Fruit fly (Drosophila melanogaster) whole organism, adult: ENCODE results near the gene CG18628.

Experiments
- CG11617 ChIP-seq: fragments of 200-800 bp; sonication (Bioruptor generic); optimal IDR thresholded peaks from 2 replicates; lab custom pipeline; 2017; ENCODE audit warnings: mild to moderate bottlenecking, missing biosample characterization, missing genetic modification reagents, missing genetic modification characterization
- CG12768 ChIP-seq: fragments of 200-800 bp; sonication (Bioruptor generic); optimal IDR thresholded peaks from 2 replicates; lab custom pipeline; 2017; ENCODE audit warnings: missing biosample characterization, missing genetic modification characterization, mild to moderate bottlenecking, moderate library complexity, missing genetic modification reagents
- CG14711 ChIP-seq: fragments of 200-800 bp; sonication (Bioruptor generic); optimal IDR thresholded peaks from 2 replicates; lab custom pipeline; 2018; ENCODE audit warnings: missing biosample characterization, mild to moderate bottlenecking, missing genetic modification characterization, moderate library complexity
- CG1620 ChIP-seq: fragments of 200-800 bp; sonication (Bioruptor generic); optimal IDR thresholded peaks from 2 replicates; lab custom pipeline; 2016; ENCODE audit warnings: missing biosample characterization, missing genetic modification characterization
- CG33017 ChIP-seq: fragments of 200-800 bp; sonication (Bioruptor generic); optimal IDR thresholded peaks from 2 replicates; lab custom pipeline; 2018; ENCODE audit warnings: missing biosample characterization, mild to moderate bottlenecking, missing genetic modification characterization, moderate library complexity
- CG5204 ChIP-seq: fragments of 200-800 bp; sonication (Bioruptor generic); optimal IDR thresholded peaks from 2 replicates; lab custom pipeline; 2016; ENCODE audit warnings: missing biosample characterization, missing genetic modification characterization
- CG7045 ChIP-seq: fragments of 200-800 bp; sonication (Bioruptor generic); optimal IDR thresholded peaks from 2 replicates; lab custom pipeline; 2017; ENCODE audit warnings: missing biosample characterization, mild to moderate bottlenecking, missing genetic modification characterization
- CG7101 ChIP-seq: fragments of 200-800 bp; sonication (Bioruptor generic); optimal IDR thresholded peaks from 2 replicates; lab custom pipeline; 2018; ENCODE audit warnings: missing biosample characterization, mild to moderate bottlenecking, missing genetic modification characterization, moderate library complexity
- Clk ChIP-seq: fragments of 200-800 bp; sonication (Bioruptor generic); optimal IDR thresholded peaks from 2 replicates; lab custom pipeline; 2017; ENCODE audit warnings: missing biosample characterization, missing genetic modification characterization
- Crg-1 ChIP-seq: fragments of 200-800 bp; sonication (Bioruptor generic); optimal IDR thresholded peaks from 2 replicates; lab custom pipeline; 2016; ENCODE audit warnings: missing biosample characterization, missing genetic modification characterization
- Hr96 ChIP-seq: fragments of 200-800 bp; sonication (Bioruptor generic); optimal IDR thresholded peaks from 2 replicates; lab custom pipeline; 2016; ENCODE audit warnings: missing biosample characterization, missing genetic modification characterization
- Mnt ChIP-seq: fragments of 200-800 bp; sonication (Bioruptor generic); optimal IDR thresholded peaks from 2 replicates; lab custom pipeline; 2016; ENCODE audit warnings: missing biosample characterization, mild to moderate bottlenecking, missing genetic modification characterization
- bab1 ChIP-seq: fragments of 200-800 bp; sonication (Bioruptor generic); optimal IDR thresholded peaks from 3 replicates; lab custom pipeline; 2019; ENCODE audit warnings: missing biosample characterization, mild to moderate bottlenecking, missing genetic modification characterization, moderate library complexity
- cic ChIP-seq: fragments of 200-800 bp; sonication (Bioruptor generic); optimal IDR thresholded peaks from 2 replicates; lab custom pipeline; 2017; ENCODE audit warnings: missing biosample characterization, mild to moderate bottlenecking, missing genetic modification characterization, moderate library complexity
- cnc ChIP-seq, 2 experiments: fragments of >200 bp; optimal IDR thresholded peaks; 2 replicates each; lab custom pipeline; 2017
- kay ChIP-seq: fragments of 200-800 bp; sonication (Bioruptor generic); peaks from one replicate; lab custom pipeline; 2016; ENCODE audit warnings: missing biosample characterization, missing genetic modification characterization, borderline replicate concordance
- ovo ChIP-seq: fragments of 200-800 bp; sonication (Bioruptor generic); optimal IDR thresholded peaks from 2 replicates; lab custom pipeline; 2016; ENCODE audit warnings: missing biosample characterization, missing genetic modification characterization
- pad ChIP-seq: fragments of 200-800 bp; sonication (Bioruptor generic); optimal IDR thresholded peaks from 3 replicates; lab custom pipeline; 2017; ENCODE audit warnings: missing biosample characterization, missing genetic modification characterization, mild to moderate bottlenecking, moderate library complexity, missing genetic modification reagents
- tj ChIP-seq: fragments of 200-800 bp; sonication (Bioruptor generic); optimal IDR thresholded peaks from 3 replicates; lab custom pipeline; 2017; ENCODE audit warnings: missing biosample characterization, mild to moderate bottlenecking, missing genetic modification characterization, moderate library complexity
- toe ChIP-seq: fragments of 200-800 bp; sonication (Bioruptor generic); optimal IDR thresholded peaks from 2 replicates; lab custom pipeline; 2016; ENCODE audit warnings: missing biosample characterization, missing genetic modification characterization

Gene CG18628

DNA sequence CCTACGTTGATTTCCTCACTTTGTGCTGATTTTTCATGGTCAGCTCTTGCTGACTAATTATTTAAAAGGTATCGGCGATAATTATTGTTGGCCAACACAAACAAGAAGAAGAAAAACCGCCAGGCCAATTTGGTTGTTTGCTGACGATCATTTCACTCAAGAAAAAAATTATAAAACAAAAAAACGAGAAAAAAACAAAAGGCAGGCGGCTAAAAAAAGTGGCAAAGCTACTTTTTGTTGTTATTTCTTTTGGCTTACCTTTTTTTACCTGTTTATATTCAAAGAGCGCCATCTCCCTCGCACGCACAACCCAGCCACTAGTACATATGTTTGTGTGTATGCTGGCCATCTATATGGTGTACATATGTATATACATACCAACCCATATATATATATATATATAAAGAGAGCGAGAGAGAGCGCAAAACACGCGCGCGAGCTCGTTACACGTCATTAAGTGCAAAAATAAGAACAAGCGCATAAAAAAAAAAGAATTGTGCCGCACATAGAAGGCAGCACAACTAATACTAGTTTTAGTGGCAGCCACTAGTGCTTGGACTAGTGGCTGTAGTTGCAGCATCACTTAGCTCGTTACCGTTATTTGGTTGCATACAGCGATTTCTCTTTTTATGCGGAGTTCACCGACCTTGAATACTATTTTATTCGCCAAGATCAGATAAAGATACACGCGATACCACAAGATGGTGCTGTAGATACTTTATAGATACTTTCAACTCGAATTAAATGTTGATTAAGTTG lies 36.3 kb downstream of the CG18628 start:
- TF ChIP-seq Mnt (GFP tag; lab: Kevin White, UChicago) (no peak), tj (peak; percentile 98), CG11617 (GFP tag; lab: Kevin White, UChicago) (peak; percentile 5), kay (GFP tag; lab: Kevin White, UChicago) (peak; percentile 67)

DNA sequence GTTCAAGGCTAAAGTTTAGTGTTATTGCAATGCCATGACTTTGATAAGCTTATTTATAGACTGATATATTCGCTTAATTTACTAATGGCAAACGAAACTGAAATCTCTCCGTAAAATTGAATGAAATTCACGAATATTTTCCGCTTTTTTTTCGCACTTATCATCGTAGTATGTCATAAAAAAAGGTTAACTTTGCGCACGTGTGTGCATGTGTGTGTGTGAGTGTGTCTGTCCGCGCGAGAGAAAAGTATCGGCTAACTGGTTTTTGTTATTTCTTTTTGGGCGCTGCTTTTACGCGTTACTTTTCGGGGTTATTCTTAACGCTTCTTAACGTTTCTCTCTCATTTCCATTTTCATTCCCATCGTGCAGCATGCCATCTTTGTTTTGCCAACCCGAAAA lies 38.3 kb downstream of the CG18628 start:
- TF ChIP-seq toe (GFP tag; lab: Kevin White, UChicago) (no peak), kay (GFP tag; lab: Kevin White, UChicago) (peak; percentile 20)

DNA sequence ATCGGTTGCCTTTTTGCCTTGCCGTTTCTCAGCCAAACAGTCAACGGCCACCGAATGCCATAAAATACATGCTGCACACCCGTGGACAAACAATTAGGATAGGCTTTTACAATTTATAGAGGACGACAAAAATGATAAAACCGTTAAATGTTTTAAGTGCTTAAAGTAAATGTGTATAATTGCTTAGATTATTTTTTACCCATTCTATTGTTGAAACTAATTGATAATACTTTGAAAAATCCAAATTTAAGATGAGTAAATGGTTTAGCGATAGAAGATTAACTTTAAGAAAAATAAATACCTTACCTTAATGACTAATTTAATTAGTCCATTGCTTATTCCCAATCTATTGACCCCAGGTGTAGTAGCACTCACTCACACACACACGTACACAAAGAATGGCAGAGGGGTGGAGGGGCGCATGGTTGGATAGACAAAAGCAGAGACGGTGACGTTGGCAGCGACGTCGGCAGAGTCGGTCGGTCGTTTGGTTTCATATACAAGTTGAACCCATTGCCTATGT lies 39.1 kb downstream of the CG18628 start:
- TF ChIP-seq Clk (peak; percentile 85), CG33017 (tag; lab: Kevin White, UChicago) (peak; percentile 96), CG12768 (GFP tag; lab: Kevin White, UChicago) (peak; percentile 89), pad (peak; percentile 83), CG14711 (tag; lab: Kevin White, UChicago) (peak; percentile 82), bab1 (peak; percentile 96), CG7045 (GFP tag; lab: Kevin White, UChicago) (peak; percentile 96), Hr96 (GFP tag; lab: Kevin White, UChicago) (peak; percentile 89), CG1620 (GFP tag; lab: Kevin White, UChicago) (peak; percentile 72), Crg-1 (GFP tag; lab: Kevin White, UChicago) (peak; percentile 78), CG7101 (tag; lab: Kevin White, UChicago) (peak; percentile 95), Mnt (GFP tag; lab: Kevin White, UChicago) (peak; percentile 75), cic (GFP tag; lab: Kevin White, UChicago) (peak; percentile 48), toe (GFP tag; lab: Kevin White, UChicago) (peak; percentile 86), cnc (optimal IDR thresholded peaks at IDR 0.05; lab: Kevin White, UChicago) (no peak), CG11617 (GFP tag; lab: Kevin White, UChicago) (peak; percentile 95), tj (peak; percentile 78), ovo (GFP tag; lab: Kevin White, UChicago) (peak; percentile 78), kay (GFP tag; lab: Kevin White, UChicago) (no peak), CG5204 (GFP tag; lab: Kevin White, UChicago) (peak; percentile 94)

DNA sequence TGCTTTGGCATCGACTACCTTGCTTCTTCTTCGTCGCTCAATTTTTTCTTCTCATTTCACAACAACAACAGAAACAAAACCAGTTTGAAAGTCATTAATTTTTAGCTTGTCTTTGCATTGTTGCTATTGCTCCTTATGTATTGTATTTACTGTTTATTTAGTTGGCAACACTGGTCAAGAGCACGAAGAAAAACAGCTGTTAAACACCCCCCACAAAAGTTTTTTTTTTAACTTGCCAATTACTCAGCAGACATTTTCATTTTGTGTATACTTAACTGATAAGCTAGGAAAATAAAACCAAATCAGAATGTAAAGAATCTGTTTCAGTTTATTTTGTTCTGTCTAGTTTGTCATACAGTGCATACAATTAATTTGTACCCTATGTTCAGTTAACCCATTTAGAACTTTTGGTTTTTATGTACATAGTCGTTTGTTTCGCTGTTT lies 40.2 kb downstream of the CG18628 start:
- TF ChIP-seq Crg-1 (GFP tag; lab: Kevin White, UChicago) = no peak
- TF ChIP-seq CG14711 (tag; lab: Kevin White, UChicago) = peak; percentile 20
- peak; percentile 7 for TF ChIP-seq CG7101 (tag; lab: Kevin White, UChicago)
- TF ChIP-seq tj = peak; percentile 11

DNA sequence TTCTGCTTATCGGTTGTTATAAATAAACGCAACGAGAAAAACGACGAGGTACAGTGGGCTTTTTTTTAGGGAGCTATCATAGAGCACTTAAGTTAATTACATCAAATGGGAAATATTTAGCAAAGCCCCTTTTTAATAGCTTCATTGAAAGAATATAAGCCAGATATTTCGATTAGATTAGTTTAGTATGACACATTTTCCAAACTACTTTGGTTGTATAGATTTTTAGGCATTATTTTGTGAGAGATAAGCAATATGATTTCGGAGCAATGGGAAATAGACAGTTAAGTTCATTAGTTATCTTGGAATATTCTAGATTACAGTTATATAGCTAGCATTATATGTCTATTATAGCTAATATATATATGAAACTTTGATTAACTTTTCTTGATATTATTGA lies 40.6 kb downstream of the CG18628 start:
- TF ChIP-seq CG33017 (tag; lab: Kevin White, UChicago) (no peak), CG5204 (GFP tag; lab: Kevin White, UChicago) (no peak), kay (GFP tag; lab: Kevin White, UChicago) (peak; percentile 93), cnc (optimal IDR thresholded peaks at IDR 0.05; lab: Kevin White, UChicago) (no peak), CG12768 (GFP tag; lab: Kevin White, UChicago) (no peak)

DNA sequence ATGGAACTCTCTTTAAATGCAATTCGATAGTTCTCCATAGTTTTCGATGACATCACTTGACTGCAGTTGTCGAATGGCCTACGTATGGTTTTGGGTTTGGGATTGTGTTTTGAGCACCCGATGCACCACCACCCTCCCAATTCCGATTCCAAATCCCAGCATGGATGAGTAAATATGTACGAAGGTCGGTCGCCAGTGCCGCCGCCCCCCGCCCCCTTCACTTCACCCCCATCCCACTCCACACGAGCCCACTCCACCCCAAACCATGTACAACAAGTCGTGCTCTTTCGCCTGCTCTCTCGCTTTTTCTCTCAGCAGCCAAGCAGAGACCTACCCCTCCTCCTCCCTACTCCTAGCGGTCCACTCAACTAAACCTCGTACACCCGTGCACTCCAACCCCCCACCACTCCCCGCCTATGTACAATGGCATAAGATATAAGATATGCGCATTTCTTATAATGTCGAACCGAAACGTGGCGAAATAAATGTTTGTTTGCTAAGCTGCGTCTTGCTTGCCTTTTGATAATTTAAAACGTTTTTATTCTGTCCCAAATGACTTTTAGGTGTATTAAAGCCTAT lies 41.3 kb downstream of the CG18628 start:
- TF ChIP-seq Clk = no peak
- no peak for TF ChIP-seq pad
- no peak for TF ChIP-seq toe (GFP tag; lab: Kevin White, UChicago)
- TF ChIP-seq cnc (optimal IDR thresholded peaks at IDR 0.05; lab: Kevin White, UChicago) = no peak
- TF ChIP-seq Crg-1 (GFP tag; lab: Kevin White, UChicago) = no peak
- TF ChIP-seq kay (GFP tag; lab: Kevin White, UChicago) = peak; percentile 3
- peak; percentile 0 for TF ChIP-seq CG14711 (tag; lab: Kevin White, UChicago)
- TF ChIP-seq Mnt (GFP tag; lab: Kevin White, UChicago) = no peak
- no peak for TF ChIP-seq ovo (GFP tag; lab: Kevin White, UChicago)
- TF ChIP-seq tj = no peak
- TF ChIP-seq CG11617 (GFP tag; lab: Kevin White, UChicago) = no peak
- no peak for TF ChIP-seq CG33017 (tag; lab: Kevin White, UChicago)
- no peak for TF ChIP-seq CG5204 (GFP tag; lab: Kevin White, UChicago)
- TF ChIP-seq cic (GFP tag; lab: Kevin White, UChicago) = peak; percentile 37
- TF ChIP-seq Hr96 (GFP tag; lab: Kevin White, UChicago) = no peak
- TF ChIP-seq CG7045 (GFP tag; lab: Kevin White, UChicago) = no peak
- no peak for TF ChIP-seq CG7101 (tag; lab: Kevin White, UChicago)
- no peak for TF ChIP-seq CG1620 (GFP tag; lab: Kevin White, UChicago)
- peak; percentile 37 for TF ChIP-seq CG12768 (GFP tag; lab: Kevin White, UChicago)
- TF ChIP-seq bab1 = no peak
